Worm (Caenorhabditis elegans) whole organism, L1 larva: Measurements from ENCODE around the gene T24A6.16.
"Not testable (repeated sequence)": the region's sequence is repeated elsewhere in the genome, so short reads cannot be mapped to it uniquely, and the experiment has no call there.

ENCODE experiments used
- C16A3.4 ChIP-seq: fragments of 150-350 bp; optimal IDR thresholded peaks from 2 replicates; lab custom pipeline; 2014; ENCODE audit warnings: missing biosample characterization, missing genetic modification characterization
- Y116A8C.19 ChIP-seq: sonication (generic microtip); optimal IDR thresholded peaks from 2 replicates; lab custom pipeline; 2016; ENCODE audit warnings: missing compliant biosample characterization, missing genetic modification characterization, borderline replicate concordance
- blmp-1 ChIP-seq: fragments of 150-350 bp; optimal IDR thresholded peaks from 2 replicates; lab custom pipeline; 2014; ENCODE audit warnings: missing biosample characterization, missing genetic modification characterization
- ceh-8 ChIP-seq: fragments of 200-800 bp; sonication (Bioruptor generic); optimal IDR thresholded peaks from 2 replicates; lab custom pipeline; 2018; ENCODE audit warnings: mild to moderate bottlenecking, missing genetic modification characterization, moderate library complexity, missing compliant biosample characterization
- dpl-1 ChIP-seq, 3 experiments: fragments of 150-350 bp in 2 of 3; sonication (generic microtip) in 1 of 3; optimal IDR thresholded peaks; 2 replicates each; lab custom pipeline; 2014 to 2017; ENCODE audit warnings: missing biosample characterization in 3 of 3, missing genetic modification characterization in 3 of 3, missing genetic modification reagents in 3 of 3
- fkh-4 ChIP-seq: sonication (generic microtip); optimal IDR thresholded peaks from 2 replicates; lab custom pipeline; 2016; ENCODE audit warnings: missing compliant biosample characterization, missing genetic modification characterization, borderline replicate concordance
- fkh-8 ChIP-seq: sonication (generic microtip); optimal IDR thresholded peaks from 2 replicates; lab custom pipeline; 2016; ENCODE audit warnings: mild to moderate bottlenecking, missing genetic modification characterization, missing compliant biosample characterization
- fos-1 ChIP-seq: fragments of 150-350 bp; optimal IDR thresholded peaks from 2 replicates; lab custom pipeline; 2014; ENCODE audit warnings: missing biosample characterization, missing genetic modification characterization
- grh-1 ChIP-seq: fragments of 200-800 bp; sonication (Bioruptor generic); IDR thresholded peaks from 2 replicates; pipeline ENCODE4 v1.3.6; 2022; ENCODE audit warnings: missing genetic modification reagents, missing genetic modification characterization, missing compliant biosample characterization
- hpl-2 ChIP-seq: fragments of 150-350 bp; optimal IDR thresholded peaks from 2 replicates; lab custom pipeline; 2014; ENCODE audit warnings: missing biosample characterization, missing genetic modification reagents, missing genetic modification characterization
- jun-1 ChIP-seq: fragments of 150-350 bp; optimal IDR thresholded peaks from 2 replicates; lab custom pipeline; 2014; ENCODE audit warnings: missing biosample characterization, missing genetic modification reagents, missing genetic modification characterization
- lin-39 ChIP-seq: fragments of 150-350 bp; optimal IDR thresholded peaks from 2 replicates; lab custom pipeline; 2014; ENCODE audit warnings: missing biosample characterization, missing genetic modification reagents, missing genetic modification characterization
- lsy-2 ChIP-seq, 2 experiments: fragments of 150-350 bp; optimal IDR thresholded peaks; 2 replicates each; lab custom pipeline; 2014; ENCODE audit warnings: missing biosample characterization in 2 of 2, missing genetic modification characterization in 2 of 2
- mab-9 ChIP-seq: fragments of 200-800 bp; sonication (Bioruptor generic); IDR thresholded peaks from 2 replicates; pipeline ENCODE4 v1.3.6; 2022; ENCODE audit warnings: missing genetic modification reagents, missing genetic modification characterization, missing compliant biosample characterization
- mep-1 ChIP-seq: fragments of 150-350 bp; optimal IDR thresholded peaks from 2 replicates; lab custom pipeline; 2014; ENCODE audit warnings: missing biosample characterization, missing genetic modification characterization
- nhr-11 ChIP-seq: fragments of 150-350 bp; optimal IDR thresholded peaks from 2 replicates; lab custom pipeline; 2014; ENCODE audit warnings: missing biosample characterization, missing genetic modification characterization
- nhr-19 ChIP-seq: fragments of 200-800 bp; sonication (Bioruptor generic); conservative IDR thresholded peaks from 2 replicates; pipeline ENCODE4 v1.3.6; 2022; ENCODE audit warnings: missing genetic modification characterization, missing compliant biosample characterization
- nhr-20 ChIP-seq: sonication (generic microtip); optimal IDR thresholded peaks from 2 replicates; lab custom pipeline; 2016; ENCODE audit warnings: mild to moderate bottlenecking, missing genetic modification characterization, missing compliant biosample characterization
- nhr-28 ChIP-seq: fragments of 150-350 bp; optimal IDR thresholded peaks from 2 replicates; lab custom pipeline; 2014; ENCODE audit warnings: missing biosample characterization, missing genetic modification characterization
- nhr-47 ChIP-seq: sonication (generic microtip); optimal IDR thresholded peaks from 2 replicates; lab custom pipeline; 2016; ENCODE audit warnings: mild to moderate bottlenecking, missing genetic modification characterization, moderate library complexity, missing compliant biosample characterization
- nhr-71 ChIP-seq: sonication (generic microtip); optimal IDR thresholded peaks from 2 replicates; lab custom pipeline; 2016; ENCODE audit warnings: mild to moderate bottlenecking, missing genetic modification characterization, moderate library complexity, missing compliant biosample characterization
- nhr-76 ChIP-seq: sonication (generic microtip); optimal IDR thresholded peaks from 2 replicates; lab custom pipeline; 2017; ENCODE audit warnings: missing biosample characterization, missing genetic modification characterization
- nhr-77 ChIP-seq: fragments of 150-350 bp; optimal IDR thresholded peaks from 2 replicates; lab custom pipeline; 2014; ENCODE audit warnings: missing biosample characterization, missing genetic modification characterization
- pag-3 ChIP-seq: sonication (generic microtip); optimal IDR thresholded peaks from 2 replicates; lab custom pipeline; 2017; ENCODE audit warnings: missing genetic modification characterization, mild to moderate bottlenecking, missing compliant biosample characterization, antibody characterized with exemption, borderline replicate concordance; ENCODE audit not compliant: insufficient read depth
- pqm-1 ChIP-seq: sonication (generic microtip); optimal IDR thresholded peaks from 3 replicates; lab custom pipeline; 2017; ENCODE audit warnings: missing biosample characterization, missing genetic modification characterization
- skn-1 ChIP-seq: fragments of 150-350 bp; optimal IDR thresholded peaks from 2 replicates; lab custom pipeline; 2014; ENCODE audit warnings: missing biosample characterization, missing genetic modification characterization
- snu-23 ChIP-seq: sonication (generic microtip); optimal IDR thresholded peaks from 2 replicates; lab custom pipeline; 2016; ENCODE audit warnings: missing genetic modification characterization, missing compliant biosample characterization
- sox-4 ChIP-seq: sonication (generic microtip); optimal IDR thresholded peaks from 2 replicates; lab custom pipeline; 2016; ENCODE audit warnings: missing genetic modification characterization, missing compliant biosample characterization
- sptf-1 ChIP-seq: fragments of 150-350 bp; optimal IDR thresholded peaks from 2 replicates; lab custom pipeline; 2014; ENCODE audit warnings: missing biosample characterization, missing genetic modification characterization
- sup-37 ChIP-seq: fragments of 200-800 bp; sonication (Bioruptor generic); optimal IDR thresholded peaks from 2 replicates; lab custom pipeline; 2018; ENCODE audit warnings: mild to moderate bottlenecking, missing genetic modification characterization, missing compliant biosample characterization
- swsn-7 ChIP-seq: sonication (generic microtip); optimal IDR thresholded peaks from 2 replicates; lab custom pipeline; 2016; ENCODE audit warnings: missing genetic modification characterization, missing compliant biosample characterization
- unc-98 ChIP-seq: fragments of 200-800 bp; sonication (Bioruptor generic); IDR thresholded peaks from 2 replicates; pipeline ENCODE4 v1.3.6; 2022; ENCODE audit warnings: missing genetic modification characterization, missing compliant biosample characterization
- zag-1 ChIP-seq: fragments of 150-350 bp; optimal IDR thresholded peaks from 2 replicates; lab custom pipeline; 2014; ENCODE audit warnings: missing biosample characterization, missing genetic modification characterization

The T24A6.16 gene

DNA sequence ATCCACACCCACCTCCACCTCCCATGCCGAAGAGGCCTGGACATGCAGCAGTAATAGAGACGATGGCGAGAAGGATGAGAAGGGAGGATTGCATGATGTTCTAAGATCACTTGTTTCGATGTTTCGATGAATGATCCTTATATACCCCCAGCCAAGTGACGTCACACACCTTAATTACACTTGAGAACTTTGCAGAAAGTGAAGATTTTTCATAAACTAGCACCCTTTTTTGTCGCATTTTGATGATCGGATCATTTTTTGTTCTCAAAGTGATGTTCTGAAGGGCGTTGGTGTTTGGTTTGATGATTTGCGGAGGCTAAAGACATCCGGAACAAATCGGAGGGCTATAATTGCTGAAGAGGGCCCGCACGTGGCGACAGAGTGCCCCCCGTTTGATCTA lies 13.0 kb upstream of the T24A6.16 start, which contains the start of gene grl-27:
Gene grl-27 (minus strand): TSS at position 101 of the 400 bp plus-strand sequence.
- no peak for TF ChIP-seq Y116A8C.19 (tag; lab: Kevin White, UChicago)
- TF ChIP-seq nhr-28, result no peak

ce11 chrV:3572408-3572807 lies 9.7 kb upstream of the T24A6.16 start, which contains the start of gene F40C5.1:
Gene F40C5.1 (plus strand): TSS chrV:3572708.
- not testable (repeated sequence) for TF ChIP-seq nhr-76, sptf-1, C16A3.4 (tag; lab: Kevin White, UChicago)

DNA sequence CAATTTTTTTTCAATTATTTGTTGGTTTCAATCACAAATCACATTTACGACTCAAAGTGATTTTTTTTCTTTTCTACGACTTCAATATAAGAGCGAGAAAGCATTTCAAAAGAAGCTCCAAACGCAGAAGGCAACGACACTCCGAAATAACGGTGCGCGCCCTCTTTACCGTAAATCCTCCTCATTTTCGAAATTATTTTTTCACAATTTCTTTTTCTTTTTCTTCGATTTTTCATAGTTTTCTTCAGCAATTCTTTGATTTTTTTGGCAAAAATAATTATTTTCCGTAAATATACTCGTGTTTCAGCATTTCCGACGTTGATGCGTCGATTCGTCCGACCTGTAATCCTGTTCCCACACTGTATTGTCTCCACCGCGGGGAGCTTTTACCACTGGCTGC lies 8.0 kb upstream of the T24A6.16 start, which contains the start of gene F40C5.2:
Gene F40C5.2 (plus strand): TSS at position 301 of the 400 bp plus-strand sequence.
- not testable (repeated sequence) for TF ChIP-seq pag-3 (tag; lab: Kevin White, UChicago); blmp-1 (tag; lab: Kevin White, UChicago); nhr-28
- TF ChIP-seq, all 84 proteins: peak for 0; not testable (repeated sequence) for 84

DNA sequence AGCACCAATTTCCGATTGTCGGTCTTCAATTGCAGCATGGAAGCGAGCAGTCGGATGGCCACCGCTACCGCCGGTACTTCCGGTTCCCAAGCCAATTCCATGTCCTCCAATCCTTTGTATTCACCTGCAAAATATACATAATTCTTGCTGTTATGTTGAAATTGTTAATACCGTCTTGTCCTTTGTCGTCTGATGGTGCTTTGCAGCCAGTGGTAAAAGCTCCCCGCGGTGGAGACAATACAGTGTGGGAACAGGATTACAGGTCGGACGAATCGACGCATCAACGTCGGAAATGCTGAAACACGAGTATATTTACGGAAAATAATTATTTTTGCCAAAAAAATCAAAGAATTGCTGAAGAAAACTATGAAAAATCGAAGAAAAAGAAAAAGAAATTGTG lies 1.6 kb upstream of the T24A6.16 start, which contains the start of gene T24A6.17:
Gene T24A6.17 (minus strand): TSS at position 101 of the 400 bp plus-strand sequence.
- not testable (repeated sequence) for TF ChIP-seq blmp-1 (tag; lab: Kevin White, UChicago); unc-98 (GFP tag; lab: Robert Waterston, UW); ceh-8 (GFP tag; lab: Kevin White, UChicago)

DNA sequence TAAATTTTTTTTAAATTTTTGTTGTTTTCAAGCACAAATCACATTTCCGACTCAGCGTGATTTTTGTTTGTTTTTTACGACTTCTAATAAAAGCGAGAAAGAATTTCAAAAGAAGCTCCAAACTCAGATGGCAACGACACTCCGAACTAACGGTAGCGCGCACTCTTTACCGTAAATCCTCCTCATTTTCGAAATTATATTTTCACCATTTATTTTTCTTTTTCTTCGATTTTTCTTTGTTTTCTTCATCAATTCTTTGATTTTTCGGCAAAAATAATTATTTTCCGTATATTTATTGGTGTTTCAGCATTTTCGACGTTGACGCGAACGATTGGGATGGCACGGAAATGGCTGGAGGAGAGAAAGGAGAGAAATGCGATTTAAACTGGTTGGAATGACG lies 4.0 kb downstream of the T24A6.16 start, which contains the start of gene T24A6.1:
Gene T24A6.1 (plus strand): TSS at position 301 of the 400 bp plus-strand sequence.
- TF ChIP-seq pqm-1; sox-4; fos-1 (tag; lab: Kevin White, UChicago): not testable (repeated sequence)

DNA sequence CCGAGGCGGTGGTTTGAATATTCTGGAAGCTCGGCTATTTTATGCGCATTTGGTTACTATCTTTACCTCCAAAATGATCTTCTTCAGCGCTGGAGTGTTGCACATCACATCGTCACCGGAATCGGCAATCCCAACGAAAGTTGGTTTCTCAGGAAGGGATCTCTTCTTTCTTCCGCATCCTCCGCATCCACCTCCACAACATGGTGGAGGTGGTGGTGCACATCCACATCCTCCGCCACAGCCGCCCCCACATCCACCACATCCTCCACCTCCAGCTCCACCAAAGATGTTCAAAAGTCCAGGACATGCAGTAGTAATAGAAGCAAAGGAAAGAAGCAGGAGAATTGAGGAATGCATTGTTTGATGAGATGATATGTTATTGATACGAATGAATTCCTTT lies 5.3 kb downstream of the T24A6.16 start, which contains the start of gene grl-31:
Gene grl-31 (minus strand): TSS at position 357 of the 400 bp plus-strand sequence.
- no peak for TF ChIP-seq nhr-19 (GFP tag; lab: Robert Waterston, UW)
- TF ChIP-seq dpl-1 (GFP tag; optimal IDR thresholded peaks at IDR 0.05; lab: Kevin White, UChicago), result no peak
- no peak for TF ChIP-seq nhr-47 (tag; lab: Kevin White, UChicago)
- TF ChIP-seq fos-1 (tag; lab: Kevin White, UChicago), result no peak

- TF ChIP-seq C16A3.4 (tag; lab: Kevin White, UChicago), result no peak
- TF ChIP-seq nhr-77, result no peak
- TF ChIP-seq snu-23 (GFP tag; lab: Kevin White, UChicago), result no peak
- TF ChIP-seq lin-39, result no peak
- no peak for TF ChIP-seq nhr-11 (tag; lab: Kevin White, UChicago)
- TF ChIP-seq fkh-8 (tag; lab: Kevin White, UChicago), result no peak
- no peak for TF ChIP-seq grh-1 (GFP tag; lab: Robert Waterston, UW)
- no peak for TF ChIP-seq mab-9 (GFP tag; lab: Robert Waterston, UW)
- no peak for TF ChIP-seq zag-1 (tag; lab: Kevin White, UChicago)
- TF ChIP-seq fos-1 (tag; lab: Kevin White, UChicago), result no peak
- no peak for TF ChIP-seq skn-1 (tag; lab: Kevin White, UChicago)
- TF ChIP-seq lsy-2 (tag; optimal IDR thresholded peaks at IDR 0.05; lab: Kevin White, UChicago), result no peak
Measured at ce11 chrV:3555986-3556385, 6.7 kb downstream of the T24A6.16 start, which contains the start of gene grl-30. Gene grl-30 (plus strand): TSS chrV:3556286.

DNA sequence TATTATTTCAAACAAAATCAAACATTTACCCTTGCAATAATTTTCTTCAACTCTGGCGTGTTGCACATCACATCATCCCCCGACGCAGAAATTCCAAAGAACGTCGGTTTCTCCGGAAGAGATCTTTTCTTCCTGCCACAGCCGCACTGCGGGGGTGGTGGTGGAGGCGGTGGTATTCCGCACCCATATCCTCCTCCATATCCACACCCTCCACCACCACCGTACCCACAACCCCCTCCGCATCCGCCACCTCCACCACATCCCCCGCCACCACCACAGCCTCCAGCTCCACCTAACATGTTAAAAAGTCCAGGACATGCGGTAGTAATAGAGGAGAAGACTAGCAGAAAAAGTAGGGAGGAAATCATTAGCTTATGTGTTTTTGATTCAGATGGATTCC lies 7.9 kb downstream of the T24A6.16 start, which contains the start of gene grl-29:
Gene grl-29 (minus strand): TSS at position 368 of the 400 bp plus-strand sequence.
- no peak for TF ChIP-seq mab-9 (GFP tag; lab: Robert Waterston, UW)
- no peak for TF ChIP-seq hpl-2 (GFP tag; lab: Kevin White, UChicago)
- no peak for TF ChIP-seq jun-1 (tag; lab: Kevin White, UChicago)
- TF ChIP-seq nhr-20 (tag; lab: Kevin White, UChicago), result no peak
- TF ChIP-seq swsn-7 (tag; lab: Kevin White, UChicago), result no peak
- TF ChIP-seq mep-1 (tag; lab: Kevin White, UChicago), result no peak
- no peak for TF ChIP-seq nhr-71 (tag; lab: Kevin White, UChicago)
- no peak for TF ChIP-seq sup-37 (GFP tag; lab: Kevin White, UChicago)
- no peak for TF ChIP-seq fkh-4 (tag; lab: Kevin White, UChicago)
